Worm (Caenorhabditis elegans): ENCODE results near the gene imph-1.

- TF ChIP-seq dao-5 (tag; optimal IDR thresholded peaks at IDR 0.05) (no peak), him-1 (tag; optimal IDR thresholded peaks at IDR 0.05) (no peak), W03F9.2 (tag; optimal IDR thresholded peaks at IDR 0.05) (no peak)
Observed at ce11 chrIII:4506140-4506539, 47.3 kb upstream of the imph-1 start.

All from whole organism, L4/young adult.